Worm (Caenorhabditis elegans) whole organism, L4 larva: ENCODE results near the gene tbx-35.

Experiments used
- D1046.2 ChIP-seq: fragments of 200-800 bp; sonication (Bioruptor generic); IDR thresholded peaks from 2 replicates; pipeline ENCODE4 v1.3.6; 2022; ENCODE audit warnings: missing genetic modification characterization, missing compliant biosample characterization
- F10B5.3 ChIP-seq: sonication (generic microtip); optimal IDR thresholded peaks from 2 replicates; lab custom pipeline; 2016; ENCODE audit warnings: mild to moderate bottlenecking, missing genetic modification characterization, missing compliant biosample characterization
- F37D6.2 ChIP-seq: sonication (generic microtip); optimal IDR thresholded peaks from 2 replicates; lab custom pipeline; 2016; ENCODE audit warnings: mild to moderate bottlenecking, missing genetic modification characterization, missing compliant biosample characterization
- T20F7.1 ChIP-seq: fragments of 200-800 bp; sonication (Bioruptor generic); optimal IDR thresholded peaks from 2 replicates; lab custom pipeline; 2018; ENCODE audit warnings: mild to moderate bottlenecking, missing genetic modification characterization, missing compliant biosample characterization
- Y105C5A.15 ChIP-seq: fragments of 200-800 bp; sonication (Bioruptor generic); IDR thresholded peaks from 2 replicates; pipeline ENCODE4 v1.3.6; 2022; ENCODE audit warnings: missing genetic modification characterization, missing compliant biosample characterization
- Y48G9A.11 ChIP-seq: fragments of 200-800 bp; sonication (Bioruptor generic); IDR thresholded peaks from 2 replicates; pipeline ENCODE4 v1.3.6; 2022; ENCODE audit warnings: missing genetic modification reagents, missing genetic modification characterization, missing compliant biosample characterization
- ZK546.5 ChIP-seq, 2 experiments: sonication (generic microtip); optimal IDR thresholded peaks; 2 replicates each; lab custom pipeline; 2017; ENCODE audit warnings: missing biosample characterization in 2 of 2, missing genetic modification characterization in 2 of 2
- aha-1 ChIP-seq: fragments of 150-350 bp; peaks from one replicate; lab custom pipeline; 2014; ENCODE audit warnings: missing biosample characterization, missing genetic modification characterization
- attf-4 ChIP-seq: sonication (generic microtip); optimal IDR thresholded peaks from 3 replicates; lab custom pipeline; 2017; ENCODE audit warnings: missing biosample characterization, missing genetic modification characterization
- ceh-20 ChIP-seq: fragments of 200-800 bp; sonication (Bioruptor generic); IDR thresholded peaks from 2 replicates; pipeline ENCODE4 v1.3.6; 2022; ENCODE audit warnings: missing genetic modification reagents, missing genetic modification characterization, missing compliant biosample characterization
- ces-1 ChIP-seq: fragments of 150-350 bp; sonication (generic microtip); optimal IDR thresholded peaks from 4 replicates; lab custom pipeline; 2014; ENCODE audit warnings: missing biosample characterization, missing genetic modification reagents, missing genetic modification characterization
- cey-2 ChIP-seq: sonication (generic microtip); optimal IDR thresholded peaks from 3 replicates; lab custom pipeline; 2017; ENCODE audit warnings: missing genetic modification characterization, mild to moderate bottlenecking, missing compliant biosample characterization, antibody characterized with exemption, borderline replicate concordance; ENCODE audit not compliant: insufficient read depth
- ctbp-1 ChIP-seq: fragments of 200-800 bp; sonication (Bioruptor generic); IDR thresholded peaks from 2 replicates; pipeline ENCODE4 v1.3.6; 2022; ENCODE audit warnings: missing genetic modification reagents, missing genetic modification characterization, missing compliant biosample characterization
- daf-16 ChIP-seq, 3 experiments: sonication (generic microtip); optimal IDR thresholded peaks; 2 replicates each; lab custom pipeline; 2016 to 2017; ENCODE audit warnings: missing genetic modification characterization in 3 of 3, missing genetic modification reagents in 3 of 3, mild to moderate bottlenecking in 2 of 3, missing compliant biosample characterization in 2 of 3, missing biosample characterization in 1 of 3, moderate library complexity in 1 of 3
- dpl-1 ChIP-seq: fragments of 150-350 bp; optimal IDR thresholded peaks from 2 replicates; lab custom pipeline; 2014; ENCODE audit warnings: missing biosample characterization, missing genetic modification reagents, missing genetic modification characterization
- dve-1 ChIP-seq: sonication (generic microtip); optimal IDR thresholded peaks from 2 replicates; lab custom pipeline; 2017; ENCODE audit warnings: antibody characterized with exemption, mild to moderate bottlenecking, missing genetic modification characterization, missing compliant biosample characterization; ENCODE audit not compliant: insufficient read depth
- egl-43 ChIP-seq: fragments of 200-800 bp; sonication (Bioruptor generic); IDR thresholded peaks from 2 replicates; pipeline ENCODE4 v1.3.6; 2022; ENCODE audit warnings: missing genetic modification reagents, missing genetic modification characterization, missing compliant biosample characterization
- fkh-10 ChIP-seq: fragments of 150-350 bp; optimal IDR thresholded peaks from 2 replicates; lab custom pipeline; 2014; ENCODE audit warnings: missing biosample characterization, missing genetic modification reagents, missing genetic modification characterization
- fos-1 ChIP-seq: fragments of 150-350 bp; optimal IDR thresholded peaks from 2 replicates; lab custom pipeline; 2014; ENCODE audit warnings: missing biosample characterization, missing genetic modification characterization
- gei-8 ChIP-seq: fragments of 200-800 bp; sonication (Bioruptor generic); optimal IDR thresholded peaks from 2 replicates; lab custom pipeline; 2018; ENCODE audit warnings: mild to moderate bottlenecking, missing genetic modification characterization, missing compliant biosample characterization
- hif-1 ChIP-seq, 2 experiments: sonication (generic microtip); optimal IDR thresholded peaks; 2 replicates each; lab custom pipeline; 2016 to 2017; ENCODE audit warnings: missing compliant biosample characterization in 2 of 2, missing genetic modification characterization in 2 of 2, missing genetic modification reagents in 2 of 2, missing genotype in 2 of 2, mild to moderate bottlenecking in 1 of 2
- hlh-30 ChIP-seq: sonication (generic microtip); optimal IDR thresholded peaks from 2 replicates; lab custom pipeline; 2017; ENCODE audit warnings: antibody characterized with exemption, mild to moderate bottlenecking, missing genetic modification characterization, missing compliant biosample characterization; ENCODE audit not compliant: insufficient read depth
- lin-1 ChIP-seq: fragments of 200-800 bp; sonication (Bioruptor generic); IDR thresholded peaks from 2 replicates; pipeline ENCODE4 v1.3.6; 2022; ENCODE audit warnings: missing genetic modification reagents, missing genetic modification characterization, missing compliant biosample characterization
- lin-38 ChIP-seq: fragments of 200-800 bp; sonication (Bioruptor generic); IDR thresholded peaks from 2 replicates; pipeline ENCODE4 v1.3.6; 2022; ENCODE audit warnings: missing genetic modification reagents, missing genetic modification characterization, missing compliant biosample characterization
- lsy-2 ChIP-seq, 2 experiments: fragments of 150-350 bp in 1 of 2; sonication (generic microtip) in 1 of 2; optimal IDR thresholded peaks; 2 replicates each; lab custom pipeline; 2014 to 2017; ENCODE audit warnings: missing biosample characterization in 2 of 2, missing genetic modification characterization in 2 of 2
- mes-2 ChIP-seq: sonication (generic microtip); optimal IDR thresholded peaks from 2 replicates; lab custom pipeline; 2016; ENCODE audit warnings: missing genotype, mild to moderate bottlenecking, missing genetic modification characterization, missing compliant biosample characterization; ENCODE audit not compliant: poor library complexity, severe bottlenecking
- nhr-10 ChIP-seq: fragments of 150-350 bp; optimal IDR thresholded peaks from 2 replicates; lab custom pipeline; 2014; ENCODE audit warnings: missing biosample characterization, missing genetic modification characterization
- nhr-25 ChIP-seq: sonication (generic microtip); optimal IDR thresholded peaks from 2 replicates; lab custom pipeline; 2017; ENCODE audit warnings: missing genetic modification characterization, mild to moderate bottlenecking, missing compliant biosample characterization, antibody characterized with exemption, moderate library complexity, borderline replicate concordance; ENCODE audit not compliant: insufficient read depth
- nhr-28 ChIP-seq: fragments of 150-350 bp; optimal IDR thresholded peaks from 2 replicates; lab custom pipeline; 2014; ENCODE audit warnings: missing biosample characterization, missing genetic modification characterization
- pha-4 ChIP-seq, 2 experiments: fragments of 150-350 bp in 1 of 2; fragments of 200-800 bp in 1 of 2; sonication (Bioruptor generic) in 1 of 2; IDR thresholded peaks in 1 of 2; optimal IDR thresholded peaks in 1 of 2; 2 replicates each; pipeline versions ENCODE4 v1.3.6 to Lab custom; 2014 to 2022; ENCODE audit warnings: missing genetic modification characterization in 2 of 2, missing genetic modification reagents in 2 of 2, missing biosample characterization in 1 of 2, missing compliant biosample characterization in 1 of 2
- php-3 ChIP-seq: fragments of 200-800 bp; sonication (Bioruptor generic); IDR thresholded peaks from 2 replicates; pipeline ENCODE4 v1.3.6; 2022; ENCODE audit warnings: missing genetic modification reagents, missing genetic modification characterization, missing compliant biosample characterization
- pqm-1 ChIP-seq: sonication (generic microtip); optimal IDR thresholded peaks from 2 replicates; lab custom pipeline; 2017; ENCODE audit warnings: missing biosample characterization, missing genetic modification characterization
- tag-97 ChIP-seq: fragments of 200-800 bp; sonication (Bioruptor generic); IDR thresholded peaks from 2 replicates; pipeline ENCODE4 v1.3.6; 2022; ENCODE audit warnings: missing genetic modification characterization, missing compliant biosample characterization
- unc-62 ChIP-seq, 3 experiments: fragments of 150-350 bp in 1 of 3; sonication (generic microtip); optimal IDR thresholded peaks in 2 of 3; peaks in 1 of 3; 1 replicate in 1 of 3; 2 replicates in 2 of 3; lab custom pipeline; 2014 to 2017; ENCODE audit warnings: missing biosample characterization in 3 of 3, missing genetic modification characterization in 3 of 3, missing genetic modification reagents in 3 of 3, missing genotype in 1 of 3
- vab-7 ChIP-seq: fragments of 200-800 bp; sonication (Bioruptor generic); IDR thresholded peaks from 2 replicates; pipeline ENCODE4 v1.3.6; 2022; ENCODE audit warnings: missing genetic modification reagents, missing genetic modification characterization, missing compliant biosample characterization
- zfp-2 ChIP-seq: sonication (generic microtip); optimal IDR thresholded peaks from 2 replicates; lab custom pipeline; 2016; ENCODE audit warnings: mild to moderate bottlenecking, missing genetic modification characterization, missing compliant biosample characterization

The tbx-35 gene

ce11 chrII:5505820-5506287 lies 19.3 kb downstream of the tbx-35 start, which contains the start of gene npp-24:
Gene npp-24 (plus strand): TSS chrII:5505870.
- TF ChIP-seq mes-2 (tag; lab: Kevin White, UChicago) (peak; percentile 42), F37D6.2 (no peak), lsy-2 (tag; optimal IDR thresholded peaks at IDR 0.05; lab: Kevin White, UChicago) (no peak)
- TF ChIP-seq, all 104 proteins: peak for 1

ce11 chrII:5503760-5504159 lies 21.4 kb downstream of the tbx-35 start, which contains the start of gene cyp-44A1:
Gene cyp-44A1 (plus strand): TSS chrII:5504044.
- TF ChIP-seq daf-16 (GFP tag; optimal IDR thresholded peaks at IDR 0.05; lab: Kevin White, UChicago) (no peak), daf-16 (tag; optimal IDR thresholded peaks at IDR 0.05; lab: Kevin White, UChicago) (peak; percentile 78), pqm-1 (tag; lab: Kevin White, UChicago) (peak; percentile 3), ceh-20 (GFP tag; lab: Robert Waterston, UW) (no peak)

ce11 chrII:5500986-5501657 lies 24.1 kb downstream of the tbx-35 start, which contains the start of gene F12A10.8:
Gene F12A10.8 (minus strand): TSS chrII:5501064.
- TF ChIP-seq mes-2 (tag; lab: Kevin White, UChicago) (no peak), lin-38 (GFP tag; lab: Robert Waterston, UW) (peak; percentile 64), dve-1 (tag; lab: Kevin White, UChicago) (no peak), lin-1 (GFP tag; lab: Robert Waterston, UW) (no peak), attf-4 (tag; lab: Kevin White, UChicago) (no peak), D1046.2 (GFP tag; lab: Robert Waterston, UW) (no peak), pqm-1 (tag; lab: Kevin White, UChicago) (no peak), Y105C5A.15 (GFP tag; lab: Robert Waterston, UW) (no peak), fkh-10 (GFP tag; lab: Kevin White, UChicago) (no peak), nhr-28 (tag; lab: Kevin White, UChicago) (no peak), aha-1 (tag; lab: Kevin White, UChicago) (peak; percentile 79), T20F7.1 (GFP tag; lab: Kevin White, UChicago) (no peak), zfp-2 (no peak), dpl-1 (peak; percentile 71), fos-1 (tag; lab: Kevin White, UChicago) (no peak), php-3 (GFP tag; lab: Robert Waterston, UW) (no peak), vab-7 (no peak), ces-1 (peak; percentile 35), nhr-10 (tag; lab: Kevin White, UChicago) (no peak), hif-1 (tag; optimal IDR thresholded peaks at IDR 0.05; lab: Kevin White, UChicago) (no peak), cey-2 (no peak), egl-43 (GFP tag; lab: Robert Waterston, UW) (no peak), pha-4 (GFP tag; IDR thresholded peaks at IDR 0.05; lab: Robert Waterston, UW) (no peak), pha-4 (tag; optimal IDR thresholded peaks at IDR 0.05; lab: Kevin White, UChicago) (no peak), nhr-25 (tag; lab: Kevin White, UChicago) (no peak), gei-8 (GFP tag; lab: Kevin White, UChicago) (no peak), unc-62 (GFP tag; optimal IDR thresholded peaks at IDR 0.05 in 1 of 2; lab: Kevin White, UChicago) (no peak), unc-62 (tag; optimal IDR thresholded peaks at IDR 0.05; lab: Kevin White, UChicago) (no peak), Y48G9A.11 (GFP tag; lab: Robert Waterston, UW) (no peak), ctbp-1 (GFP tag; lab: Robert Waterston, UW) (no peak), F10B5.3 (tag; lab: Kevin White, UChicago) (no peak), ZK546.5 (tag; optimal IDR thresholded peaks at IDR 0.05; lab: Kevin White, UChicago) (no peak), tag-97 (GFP tag; lab: Robert Waterston, UW) (no peak), hlh-30 (tag; lab: Kevin White, UChicago) (peak; percentile 31)
